Fruit fly (Drosophila melanogaster) whole organism, embryonic: ENCODE data around the gene GIIIspla2.
A peak's percentile ranks its signal among the peaks of the same experiment; 100 is the strongest.

ENCODE experiments used
- B-H2 ChIP-seq: fragments of 200-800 bp; sonication (Bioruptor generic); optimal IDR thresholded peaks from 2 replicates; lab custom pipeline; 2018; ENCODE audit warnings: missing biosample characterization, mild to moderate bottlenecking, missing genetic modification characterization
- CG13287 ChIP-seq: fragments of 200-800 bp; sonication (Bioruptor generic); IDR thresholded peaks from 2 replicates; pipeline ENCODE4 v1.3.6; 2022; ENCODE audit warnings: missing biosample characterization, missing genetic modification characterization; ENCODE audit not compliant: partially characterized antibody
- CG1647 ChIP-seq: fragments of 200-800 bp; sonication (Bioruptor generic); optimal IDR thresholded peaks from 3 replicates; lab custom pipeline; 2016; ENCODE audit warnings: missing biosample characterization, missing genetic modification characterization
- CG16815 ChIP-seq: fragments of 200-800 bp; sonication (Bioruptor generic); optimal IDR thresholded peaks from 3 replicates; lab custom pipeline; 2017; ENCODE audit warnings: missing biosample characterization, mild to moderate bottlenecking, missing genetic modification characterization
- CG31388 ChIP-seq: fragments of 200-800 bp; sonication (Bioruptor generic); optimal IDR thresholded peaks from 2 replicates; lab custom pipeline; 2016; ENCODE audit warnings: missing biosample characterization, missing genetic modification characterization
- CG7271 ChIP-seq: fragments of 200-800 bp; sonication (Bioruptor generic); optimal IDR thresholded peaks from 2 replicates; lab custom pipeline; 2018; ENCODE audit warnings: missing biosample characterization, mild to moderate bottlenecking, missing genetic modification characterization, moderate library complexity
- CG8089 ChIP-seq: fragments of 200-800 bp; sonication (Bioruptor generic); optimal IDR thresholded peaks from 3 replicates; lab custom pipeline; 2016; ENCODE audit warnings: missing biosample characterization, missing genetic modification characterization
- CG8478 ChIP-seq: fragments of >200 bp; optimal IDR thresholded peaks from 2 replicates; lab custom pipeline; 2018
- Hand ChIP-seq: fragments of 200-800 bp; sonication (Bioruptor generic); optimal IDR thresholded peaks from 2 replicates; lab custom pipeline; 2017; ENCODE audit warnings: mild to moderate bottlenecking, missing biosample characterization, missing genetic modification reagents, missing genetic modification characterization
- Hmr ChIP-seq: fragments of 200-800 bp; sonication (Bioruptor generic); optimal IDR thresholded peaks from 3 replicates; lab custom pipeline; 2017; ENCODE audit warnings: mild to moderate bottlenecking, missing biosample characterization, missing genetic modification reagents, missing genetic modification characterization
- Side ChIP-seq: fragments of 200-800 bp; sonication (Bioruptor generic); optimal IDR thresholded peaks from 2 replicates; lab custom pipeline; 2016; ENCODE audit warnings: missing biosample characterization, missing genetic modification characterization
- Sox102F ChIP-seq: fragments of 200-800 bp; sonication (Bioruptor generic); optimal IDR thresholded peaks from 2 replicates; lab custom pipeline; 2018; ENCODE audit warnings: missing biosample characterization, mild to moderate bottlenecking, missing genetic modification characterization, moderate library complexity
- insv ChIP-seq, 2 experiments: fragments of 200-800 bp; sonication (Bioruptor generic); optimal IDR thresholded peaks; 3 replicates each; lab custom pipeline; 2016 to 2018; ENCODE audit warnings: missing biosample characterization in 2 of 2, missing genetic modification characterization in 2 of 2
- kay ChIP-seq: fragments of 200-800 bp; sonication (Bioruptor generic); optimal IDR thresholded peaks from 2 replicates; lab custom pipeline; 2016; ENCODE audit warnings: missing biosample characterization, missing genetic modification characterization

dm6 chrX:8152077-8152476 lies 5.4 kb upstream of the GIIIspla2 start, which contains the start of gene Gbeta5:
- TF ChIP-seq CG31388 (GFP tag; lab: Kevin White, UChicago) (no peak), CG8089 (GFP tag; lab: Kevin White, UChicago) (no peak), Sox102F (GFP tag; lab: Kevin White, UChicago) (no peak), Hmr (GFP tag; lab: Kevin White, UChicago) (no peak), Hand (GFP tag; lab: Kevin White, UChicago) (no peak), CG8478 (lab: Kevin White, UChicago) (no peak), CG7271 (no peak), kay (GFP tag; lab: Kevin White, UChicago) (no peak), B-H2 (GFP tag; lab: Kevin White, UChicago) (no peak), insv (GFP tag; optimal IDR thresholded peaks at IDR 0.05; lab: Kevin White, UChicago) (peak in 1 of 2 experiments; percentile 83), CG16815 (GFP tag; lab: Kevin White, UChicago) (no peak), CG13287 (GFP tag; lab: Robert Waterston, UW) (no peak), Side (GFP tag; lab: Kevin White, UChicago) (no peak), CG1647 (GFP tag; lab: Kevin White, UChicago) (no peak)
